Worm (Caenorhabditis elegans) whole organism, mixed stage, embryonic: ENCODE measurements around the gene F20B10.3.
A peak's percentile ranks its signal among the peaks of the same experiment; 100 is the strongest.

Experiments used
- M03D4.4 ChIP-seq: sonication (generic microtip); optimal IDR thresholded peaks from 2 replicates; lab custom pipeline; 2017; ENCODE audit warnings: mild to moderate bottlenecking, missing genetic modification characterization, missing compliant biosample characterization
- bed-3 ChIP-seq: fragments of 200-800 bp; sonication (Bioruptor generic); optimal IDR thresholded peaks from 3 replicates; lab custom pipeline; 2018; ENCODE audit warnings: mild to moderate bottlenecking, missing genetic modification characterization, moderate library complexity, missing compliant biosample characterization
- blmp-1 ChIP-seq: fragments of 150-350 bp; optimal IDR thresholded peaks from 2 replicates; lab custom pipeline; 2014; ENCODE audit warnings: missing biosample characterization, missing genetic modification characterization
- ceh-39 ChIP-seq: fragments of 150-350 bp; optimal IDR thresholded peaks from 2 replicates; lab custom pipeline; 2014; ENCODE audit warnings: missing biosample characterization, missing genetic modification characterization
- ceh-43 ChIP-seq: fragments of 200-800 bp; sonication (Bioruptor generic); optimal IDR thresholded peaks from 2 replicates; lab custom pipeline; 2018; ENCODE audit warnings: mild to moderate bottlenecking, missing genetic modification characterization, moderate library complexity, missing compliant biosample characterization
- ceh-83 ChIP-seq: fragments of 200-800 bp; sonication (Bioruptor generic); optimal IDR thresholded peaks from 2 replicates; lab custom pipeline; 2018; ENCODE audit warnings: mild to moderate bottlenecking, missing genetic modification characterization, missing compliant biosample characterization
- ces-1 ChIP-seq: fragments of 150-350 bp; optimal IDR thresholded peaks from 2 replicates; lab custom pipeline; 2014; ENCODE audit warnings: missing biosample characterization, missing genetic modification reagents, missing genetic modification characterization
- cnd-1 ChIP-seq: fragments of 200-800 bp; sonication (Bioruptor generic); optimal IDR thresholded peaks from 2 replicates; lab custom pipeline; 2018; ENCODE audit warnings: mild to moderate bottlenecking, missing genetic modification characterization, missing compliant biosample characterization
- drap-1 ChIP-seq: fragments of 200-800 bp; sonication (Bioruptor generic); optimal IDR thresholded peaks from 3 replicates; lab custom pipeline; 2018; ENCODE audit warnings: mild to moderate bottlenecking, missing genetic modification characterization, missing compliant biosample characterization
- elt-3 ChIP-seq: fragments of 150-350 bp; optimal IDR thresholded peaks from 2 replicates; lab custom pipeline; 2014; ENCODE audit warnings: missing biosample characterization, missing genetic modification characterization
- flh-1 ChIP-seq: fragments of 200-800 bp; sonication (Bioruptor generic); optimal IDR thresholded peaks from 2 replicates; lab custom pipeline; 2018; ENCODE audit warnings: mild to moderate bottlenecking, missing genetic modification characterization, moderate library complexity, missing compliant biosample characterization
- hlh-1 ChIP-seq: fragments of 150-350 bp; optimal IDR thresholded peaks from 2 replicates; lab custom pipeline; 2014; ENCODE audit warnings: missing biosample characterization, missing genetic modification reagents, missing genetic modification characterization
- lin-13 ChIP-seq: fragments of 150-350 bp; optimal IDR thresholded peaks from 2 replicates; lab custom pipeline; 2014; ENCODE audit warnings: missing biosample characterization, missing genetic modification characterization
- lin-32 ChIP-seq: fragments of 200-800 bp; sonication (Bioruptor generic); optimal IDR thresholded peaks from 2 replicates; lab custom pipeline; 2018; ENCODE audit warnings: mild to moderate bottlenecking, missing genetic modification characterization, missing compliant biosample characterization
- lsy-2 ChIP-seq: fragments of 150-350 bp; optimal IDR thresholded peaks from 2 replicates; lab custom pipeline; 2014; ENCODE audit warnings: missing biosample characterization, missing genetic modification characterization
- mab-5 ChIP-seq: fragments of 150-350 bp; optimal IDR thresholded peaks from 2 replicates; lab custom pipeline; 2014; ENCODE audit warnings: missing biosample characterization, missing genetic modification characterization
- mep-1 ChIP-seq: fragments of 150-350 bp; optimal IDR thresholded peaks from 2 replicates; lab custom pipeline; 2017; ENCODE audit warnings: missing biosample characterization, missing genetic modification reagents, missing genetic modification characterization, inconsistent platforms
- mls-2 ChIP-seq: sonication (generic microtip); optimal IDR thresholded peaks from 2 replicates; lab custom pipeline; 2016; ENCODE audit warnings: mild to moderate bottlenecking, missing genetic modification characterization, moderate library complexity, missing compliant biosample characterization
- nhr-12 ChIP-seq: fragments of 150-350 bp; optimal IDR thresholded peaks from 2 replicates; lab custom pipeline; 2014; ENCODE audit warnings: missing biosample characterization, missing genetic modification characterization
- nhr-2 ChIP-seq: fragments of 150-350 bp; optimal IDR thresholded peaks from 2 replicates; lab custom pipeline; 2014; ENCODE audit warnings: missing biosample characterization, missing genetic modification characterization
- nhr-237 ChIP-seq: fragments of 150-350 bp; optimal IDR thresholded peaks from 2 replicates; lab custom pipeline; 2014; ENCODE audit warnings: missing biosample characterization, missing genetic modification characterization
- nhr-28 ChIP-seq: fragments of 150-350 bp; optimal IDR thresholded peaks from 2 replicates; lab custom pipeline; 2014; ENCODE audit warnings: missing biosample characterization, missing genetic modification characterization
- nhr-76 ChIP-seq: sonication (generic microtip); optimal IDR thresholded peaks from 2 replicates; lab custom pipeline; 2017; ENCODE audit warnings: missing biosample characterization, missing genetic modification characterization
- pha-4 ChIP-seq: fragments of 150-350 bp; optimal IDR thresholded peaks from 2 replicates; lab custom pipeline; 2018; ENCODE audit warnings: missing biosample characterization, missing genetic modification reagents, missing genetic modification characterization
- sem-2 ChIP-seq: fragments of 200-800 bp; sonication (Bioruptor generic); optimal IDR thresholded peaks from 2 replicates; lab custom pipeline; 2018; ENCODE audit warnings: mild to moderate bottlenecking, missing genetic modification characterization, missing compliant biosample characterization
- snpc-4 ChIP-seq: fragments of 150-350 bp; optimal IDR thresholded peaks from 2 replicates; lab custom pipeline; 2014; ENCODE audit warnings: missing biosample characterization, missing genetic modification characterization
- sptf-1 ChIP-seq: sonication (generic microtip); optimal IDR thresholded peaks from 2 replicates; lab custom pipeline; 2017; ENCODE audit warnings: mild to moderate bottlenecking, missing genetic modification characterization, moderate library complexity, missing compliant biosample characterization
- tbx-8 ChIP-seq: fragments of 200-800 bp; sonication (Bioruptor generic); optimal IDR thresholded peaks from 2 replicates; lab custom pipeline; 2018; ENCODE audit warnings: mild to moderate bottlenecking, missing genetic modification characterization, moderate library complexity, missing compliant biosample characterization
- unc-120 ChIP-seq: sonication (generic microtip); optimal IDR thresholded peaks from 2 replicates; lab custom pipeline; 2017; ENCODE audit warnings: missing genetic modification characterization, missing compliant biosample characterization; ENCODE audit not compliant: poor library complexity, severe bottlenecking
- unc-39 ChIP-seq: fragments of 150-350 bp; optimal IDR thresholded peaks from 2 replicates; lab custom pipeline; 2014; ENCODE audit warnings: missing biosample characterization, missing genetic modification characterization
- unc-62 ChIP-seq: fragments of 150-350 bp; optimal IDR thresholded peaks from 2 replicates; lab custom pipeline; 2014; ENCODE audit warnings: missing biosample characterization, missing genetic modification reagents, missing genetic modification characterization
- zip-8 ChIP-seq: fragments of 150-350 bp; optimal IDR thresholded peaks from 2 replicates; lab custom pipeline; 2014; ENCODE audit warnings: missing biosample characterization, missing genetic modification characterization

Gene F20B10.3

ce11 chrIV:12193338-12193737 lies 25.3 kb downstream of the F20B10.3 start:
- TF ChIP-seq nhr-2 (tag; lab: Kevin White, UChicago) = peak; percentile 69
- no peak for TF ChIP-seq hlh-1 (tag; lab: Kevin White, UChicago)
- peak; percentile 93 for TF ChIP-seq zip-8
- peak; percentile 18 for TF ChIP-seq ceh-43 (GFP tag; lab: Kevin White, UChicago)

- TF ChIP-seq unc-120 (tag; lab: Kevin White, UChicago) (no peak), hlh-1 (tag; lab: Kevin White, UChicago) (no peak), ceh-43 (GFP tag; lab: Kevin White, UChicago) (no peak), ces-1 (GFP tag; lab: Kevin White, UChicago) (no peak), cnd-1 (tag; lab: Kevin White, UChicago) (no peak), ceh-83 (GFP tag; lab: Kevin White, UChicago) (no peak), mls-2 (tag; lab: Kevin White, UChicago) (no peak), nhr-76 (tag; lab: Kevin White, UChicago) (no peak), bed-3 (GFP tag; lab: Kevin White, UChicago) (no peak), lin-13 (tag; lab: Kevin White, UChicago) (no peak), sptf-1 (no peak), lin-32 (GFP tag; lab: Kevin White, UChicago) (no peak), unc-39 (tag; lab: Kevin White, UChicago) (no peak), pha-4 (tag; lab: Kevin White, UChicago) (no peak), blmp-1 (tag; lab: Kevin White, UChicago) (no peak)
- TF ChIP-seq, all 35 proteins: peak for 0
These were observed 26.6 kb downstream of the F20B10.3 start for ce11 chrIV:12194668-12195067.

ce11 chrIV:12196608-12197007 lies 28.6 kb downstream of the F20B10.3 start:
- no peak for TF ChIP-seq unc-120 (tag; lab: Kevin White, UChicago)
- no peak for TF ChIP-seq mab-5 (tag; lab: Kevin White, UChicago)
- no peak for TF ChIP-seq lin-32 (GFP tag; lab: Kevin White, UChicago)
- no peak for TF ChIP-seq ceh-39 (tag; lab: Kevin White, UChicago)
- TF ChIP-seq ces-1 (GFP tag; lab: Kevin White, UChicago) = no peak
- TF ChIP-seq mep-1 (tag; lab: Kevin White, UChicago) = no peak
- no peak for TF ChIP-seq sptf-1
- no peak for TF ChIP-seq elt-3 (tag; lab: Kevin White, UChicago)
- no peak for TF ChIP-seq nhr-12
- TF ChIP-seq lin-13 (tag; lab: Kevin White, UChicago) = no peak
- TF ChIP-seq blmp-1 (tag; lab: Kevin White, UChicago) = no peak
- no peak for TF ChIP-seq ceh-83 (GFP tag; lab: Kevin White, UChicago)
- no peak for TF ChIP-seq zip-8
- no peak for TF ChIP-seq nhr-28 (tag; lab: Kevin White, UChicago)
- TF ChIP-seq sem-2 (GFP tag; lab: Kevin White, UChicago) = no peak
- no peak for TF ChIP-seq snpc-4 (tag; lab: Kevin White, UChicago)
- no peak for TF ChIP-seq flh-1 (GFP tag; lab: Kevin White, UChicago)
- no peak for TF ChIP-seq M03D4.4 (tag; lab: Kevin White, UChicago)

ce11 chrIV:12197679-12198078 lies 29.6 kb downstream of the F20B10.3 start:
- TF ChIP-seq nhr-12 (no peak), mab-5 (tag; lab: Kevin White, UChicago) (no peak), lsy-2 (tag; lab: Kevin White, UChicago) (no peak), unc-39 (tag; lab: Kevin White, UChicago) (no peak), unc-120 (tag; lab: Kevin White, UChicago) (no peak), lin-32 (GFP tag; lab: Kevin White, UChicago) (no peak), mls-2 (tag; lab: Kevin White, UChicago) (no peak), nhr-28 (tag; lab: Kevin White, UChicago) (no peak), zip-8 (no peak), bed-3 (GFP tag; lab: Kevin White, UChicago) (no peak), flh-1 (GFP tag; lab: Kevin White, UChicago) (no peak), sem-2 (GFP tag; lab: Kevin White, UChicago) (no peak), ceh-39 (tag; lab: Kevin White, UChicago) (no peak), pha-4 (tag; lab: Kevin White, UChicago) (no peak), tbx-8 (GFP tag; lab: Kevin White, UChicago) (no peak)

ce11 chrIV:12198816-12199215 lies 30.8 kb downstream of the F20B10.3 start:
- TF ChIP-seq lin-32 (GFP tag; lab: Kevin White, UChicago) (no peak), drap-1 (GFP tag; lab: Kevin White, UChicago) (no peak), blmp-1 (tag; lab: Kevin White, UChicago) (no peak), unc-39 (tag; lab: Kevin White, UChicago) (no peak), hlh-1 (tag; lab: Kevin White, UChicago) (no peak), nhr-2 (tag; lab: Kevin White, UChicago) (no peak), unc-62 (no peak), lin-13 (tag; lab: Kevin White, UChicago) (no peak), nhr-12 (no peak), pha-4 (tag; lab: Kevin White, UChicago) (no peak), ceh-43 (GFP tag; lab: Kevin White, UChicago) (no peak), mep-1 (tag; lab: Kevin White, UChicago) (no peak), elt-3 (tag; lab: Kevin White, UChicago) (no peak), nhr-237 (tag; lab: Kevin White, UChicago) (no peak), nhr-76 (tag; lab: Kevin White, UChicago) (no peak), lsy-2 (tag; lab: Kevin White, UChicago) (no peak), sptf-1 (no peak), M03D4.4 (tag; lab: Kevin White, UChicago) (no peak), snpc-4 (tag; lab: Kevin White, UChicago) (no peak)
